Worm (Caenorhabditis elegans): ENCODE data around the gene rap-3.
"Not testable (repeated sequence)": the region's sequence is repeated elsewhere in the genome, so short reads cannot be mapped to it uniquely, and the experiment has no call there.

ce11 chrIV:11179123-11179740 is 2.2 kb downstream of the rap-3 start, which contains the start of gene cpt-2:
- not testable (repeated sequence) for TF ChIP-seq ama-1 (optimal IDR thresholded peaks at IDR 0.05); ceh-9 (tag; optimal IDR thresholded peaks at IDR 0.05); pha-4 (tag; optimal IDR thresholded peaks at IDR 0.05); sox-4 (tag; optimal IDR thresholded peaks at IDR 0.05); C38D4.7 (GFP tag; optimal IDR thresholded peaks at IDR 0.05); unc-55 (GFP tag; optimal IDR thresholded peaks at IDR 0.05)
- TF ChIP-seq F13H6.1 (tag; optimal IDR thresholded peaks at IDR 0.05), result peak; percentile 29
- TF ChIP-seq ceh-31 (tag; optimal IDR thresholded peaks at IDR 0.05), result peak; percentile 73
- TF ChIP-seq rnt-1 (tag; optimal IDR thresholded peaks at IDR 0.05), result peak; percentile 15
